Worm (Caenorhabditis elegans): ENCODE results near the gene C17C3.15.

DNA sequence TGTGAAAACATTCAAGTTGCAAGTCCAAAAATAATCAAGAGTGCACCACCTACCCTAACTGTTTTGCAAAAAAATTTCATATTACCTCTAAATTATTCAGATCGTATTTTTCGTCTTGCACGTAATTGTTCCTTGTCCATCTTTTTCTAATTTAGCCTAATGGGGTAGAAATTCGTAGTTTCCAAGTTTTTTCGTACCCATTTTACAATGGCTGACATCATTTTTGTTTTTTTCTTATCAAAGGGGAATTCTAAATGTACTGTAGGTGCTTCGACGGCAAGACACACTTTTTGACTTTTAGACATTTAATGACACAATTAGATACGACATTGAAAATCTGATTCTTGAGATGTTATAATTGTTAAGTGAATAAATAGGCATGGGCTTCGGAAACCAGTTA is 34.0 kb downstream of the C17C3.15 start:
- TF ChIP-seq drap-1 (GFP tag; optimal IDR thresholded peaks at IDR 0.05), result no peak
- no peak for TF ChIP-seq nhr-12 (tag; optimal IDR thresholded peaks at IDR 0.05)
- TF ChIP-seq ces-1 (GFP tag; optimal IDR thresholded peaks at IDR 0.05), result no peak
